Fruit fly (Drosophila melanogaster): Measurements from ENCODE around the gene CG10654.

DNA sequence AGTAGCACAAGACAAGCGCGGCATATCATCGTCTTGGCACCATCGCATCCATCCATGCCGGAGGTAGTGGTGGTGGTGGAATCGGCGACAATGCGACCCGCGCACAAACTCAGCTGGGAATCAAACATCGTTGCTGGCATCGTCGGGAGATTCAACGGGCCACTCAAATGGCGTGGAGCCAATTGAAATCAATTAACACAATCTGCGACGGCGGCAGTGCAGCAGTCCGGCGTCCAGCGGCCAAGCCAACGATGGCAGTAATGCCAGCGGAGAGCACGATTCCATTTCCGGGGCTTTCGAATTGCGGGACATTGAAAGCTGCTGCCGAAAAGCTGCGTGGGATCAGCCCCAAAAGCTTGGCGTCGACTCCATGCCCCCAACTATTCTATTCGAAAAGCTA lies at the start of gene CG10654:
- TF ChIP-seq CG32121 (GFP tag; IDR thresholded peaks at IDR 0.05) (no peak), CG17806 (tag; optimal IDR thresholded peaks at IDR 0.05) (no peak), Pif1B (GFP tag; optimal IDR thresholded peaks at IDR 0.05) (no peak), CG14655 (GFP tag; optimal IDR thresholded peaks at IDR 0.05) (no peak), CG8301 (tag; optimal IDR thresholded peaks at IDR 0.05) (no peak), fd96Ca (GFP tag; IDR thresholded peaks at IDR 0.05) (no peak), CG12605 (GFP tag; IDR thresholded peaks at IDR 0.05) (no peak), CG34367 (tag; optimal IDR thresholded peaks at IDR 0.05) (no peak), Ets98B (GFP tag; IDR thresholded peaks at IDR 0.05) (no peak), Snoo (tag; optimal IDR thresholded peaks at IDR 0.05) (no peak), gl (tag; optimal IDR thresholded peaks at IDR 0.05) (no peak), rn (GFP tag; IDR thresholded peaks at IDR 0.05) (no peak)

Measured in whole organism, pupa.